Worm (Caenorhabditis elegans) whole organism, L4 larva: ENCODE results near the gene fog-2.
A peak's percentile ranks its signal among the peaks of the same experiment; 100 is the strongest.

Experiments used
- F37D6.2 ChIP-seq: sonication (generic microtip); optimal IDR thresholded peaks from 2 replicates; lab custom pipeline; 2016; ENCODE audit warnings: mild to moderate bottlenecking, missing genetic modification characterization, missing compliant biosample characterization
- F44E2.7 ChIP-seq: fragments of 200-800 bp; sonication (Bioruptor generic); IDR thresholded peaks from 2 replicates; pipeline ENCODE4 v2.1.2; 2022; ENCODE audit warnings: missing genetic modification characterization, missing compliant biosample characterization
- R02D3.7 ChIP-seq: fragments of 150-350 bp; sonication (generic microtip); optimal IDR thresholded peaks from 3 replicates; lab custom pipeline; 2014; ENCODE audit warnings: missing biosample characterization, missing genetic modification characterization
- Y48G9A.11 ChIP-seq: fragments of 200-800 bp; sonication (Bioruptor generic); IDR thresholded peaks from 2 replicates; pipeline ENCODE4 v1.3.6; 2022; ENCODE audit warnings: missing genetic modification reagents, missing genetic modification characterization, missing compliant biosample characterization
- Y75B8A.6 ChIP-seq: fragments of 200-800 bp; sonication (Bioruptor generic); IDR thresholded peaks from 2 replicates; pipeline ENCODE4 v1.3.6; 2022; ENCODE audit warnings: missing genetic modification reagents, missing genetic modification characterization, missing compliant biosample characterization
- aha-1 ChIP-seq: fragments of 150-350 bp; peaks from one replicate; lab custom pipeline; 2014; ENCODE audit warnings: missing biosample characterization, missing genetic modification characterization
- arid-1 ChIP-seq: fragments of 200-800 bp; sonication (Bioruptor generic); conservative IDR thresholded peaks from 2 replicates; pipeline ENCODE4 v1.3.6; 2022; ENCODE audit warnings: missing genetic modification reagents, missing genetic modification characterization, missing compliant biosample characterization
- ceh-28 ChIP-seq: fragments of 150-350 bp; optimal IDR thresholded peaks from 2 replicates; lab custom pipeline; 2014; ENCODE audit warnings: missing biosample characterization, missing genetic modification reagents, missing genetic modification characterization
- ceh-44 ChIP-seq: fragments of 200-800 bp; sonication (Bioruptor generic); IDR thresholded peaks from 2 replicates; pipeline ENCODE4 v1.3.6; 2022; ENCODE audit warnings: missing genetic modification reagents, missing genetic modification characterization, missing compliant biosample characterization
- ctbp-1 ChIP-seq: fragments of 200-800 bp; sonication (Bioruptor generic); IDR thresholded peaks from 2 replicates; pipeline ENCODE4 v1.3.6; 2022; ENCODE audit warnings: missing genetic modification reagents, missing genetic modification characterization, missing compliant biosample characterization
- daf-16 ChIP-seq, 3 experiments: sonication (generic microtip); optimal IDR thresholded peaks; 2 replicates each; lab custom pipeline; 2016 to 2017; ENCODE audit warnings: missing genetic modification characterization in 3 of 3, missing genetic modification reagents in 3 of 3, mild to moderate bottlenecking in 2 of 3, missing compliant biosample characterization in 2 of 3, missing biosample characterization in 1 of 3, moderate library complexity in 1 of 3
- dmd-6 ChIP-seq: fragments of 200-800 bp; sonication (Bioruptor generic); IDR thresholded peaks from 2 replicates; pipeline ENCODE4 v1.3.6; 2022; ENCODE audit warnings: missing genetic modification reagents, missing genetic modification characterization, missing compliant biosample characterization
- dmd-8 ChIP-seq: fragments of 200-800 bp; sonication (Bioruptor generic); IDR thresholded peaks from 2 replicates; pipeline ENCODE4 v1.3.6; 2022; ENCODE audit warnings: missing genetic modification characterization, missing compliant biosample characterization
- dmd-9 ChIP-seq: fragments of 200-800 bp; sonication (Bioruptor generic); IDR thresholded peaks from 2 replicates; pipeline ENCODE4 v1.3.6; 2022; ENCODE audit warnings: missing genetic modification reagents, missing genetic modification characterization, missing compliant biosample characterization
- dve-1 ChIP-seq: sonication (generic microtip); optimal IDR thresholded peaks from 2 replicates; lab custom pipeline; 2017; ENCODE audit warnings: antibody characterized with exemption, mild to moderate bottlenecking, missing genetic modification characterization, missing compliant biosample characterization; ENCODE audit not compliant: insufficient read depth
- egl-43 ChIP-seq: fragments of 200-800 bp; sonication (Bioruptor generic); IDR thresholded peaks from 2 replicates; pipeline ENCODE4 v1.3.6; 2022; ENCODE audit warnings: missing genetic modification reagents, missing genetic modification characterization, missing compliant biosample characterization
- gei-8 ChIP-seq: fragments of 200-800 bp; sonication (Bioruptor generic); optimal IDR thresholded peaks from 2 replicates; lab custom pipeline; 2018; ENCODE audit warnings: mild to moderate bottlenecking, missing genetic modification characterization, missing compliant biosample characterization
- hif-1 ChIP-seq, 2 experiments: sonication (generic microtip); optimal IDR thresholded peaks; 2 replicates each; lab custom pipeline; 2016 to 2017; ENCODE audit warnings: missing compliant biosample characterization in 2 of 2, missing genetic modification characterization in 2 of 2, missing genetic modification reagents in 2 of 2, missing genotype in 2 of 2, mild to moderate bottlenecking in 1 of 2
- hlh-30 ChIP-seq: sonication (generic microtip); optimal IDR thresholded peaks from 2 replicates; lab custom pipeline; 2017; ENCODE audit warnings: antibody characterized with exemption, mild to moderate bottlenecking, missing genetic modification characterization, missing compliant biosample characterization; ENCODE audit not compliant: insufficient read depth
- jun-1 ChIP-seq: fragments of 150-350 bp; optimal IDR thresholded peaks from 2 replicates; lab custom pipeline; 2014; ENCODE audit warnings: missing biosample characterization, missing genetic modification reagents, missing genetic modification characterization
- lin-29 ChIP-seq: fragments of 200-800 bp; sonication (Bioruptor generic); IDR thresholded peaks from 2 replicates; pipeline ENCODE4 v1.3.6; 2022; ENCODE audit warnings: missing genetic modification reagents, missing genetic modification characterization, missing compliant biosample characterization
- lsy-2 ChIP-seq, 2 experiments: fragments of 150-350 bp in 1 of 2; sonication (generic microtip) in 1 of 2; optimal IDR thresholded peaks; 2 replicates each; lab custom pipeline; 2014 to 2017; ENCODE audit warnings: missing biosample characterization in 2 of 2, missing genetic modification characterization in 2 of 2
- madf-5 ChIP-seq, 2 experiments: fragments of 200-800 bp; sonication (Bioruptor generic); IDR thresholded peaks; 2 replicates each; pipeline ENCODE4 v1.3.6; 2022; ENCODE audit warnings: missing compliant biosample characterization in 2 of 2, missing genetic modification characterization in 2 of 2
- mdt-29 ChIP-seq: fragments of 200-800 bp; sonication (Bioruptor generic); IDR thresholded peaks from 2 replicates; pipeline ENCODE4 v1.3.6; 2022; ENCODE audit warnings: missing genetic modification reagents, missing genetic modification characterization, missing compliant biosample characterization
- mep-1 ChIP-seq: fragments of 150-350 bp; sonication (generic microtip); optimal IDR thresholded peaks from 3 replicates; lab custom pipeline; 2014; ENCODE audit warnings: missing biosample characterization, missing genetic modification characterization
- mxl-2 ChIP-seq: fragments of 200-800 bp; sonication (Bioruptor generic); conservative IDR thresholded peaks from 2 replicates; pipeline ENCODE4 v1.3.6; 2022; ENCODE audit warnings: missing genetic modification reagents, missing genetic modification characterization, missing compliant biosample characterization
- nhr-102 ChIP-seq: sonication (generic microtip); optimal IDR thresholded peaks from 2 replicates; lab custom pipeline; 2016; ENCODE audit warnings: mild to moderate bottlenecking, missing genetic modification characterization, moderate library complexity, missing compliant biosample characterization
- nhr-111 ChIP-seq: fragments of 200-800 bp; sonication (Bioruptor generic); optimal IDR thresholded peaks from 2 replicates; lab custom pipeline; 2018; ENCODE audit warnings: mild to moderate bottlenecking, missing genetic modification characterization, missing compliant biosample characterization
- nhr-28 ChIP-seq: fragments of 150-350 bp; optimal IDR thresholded peaks from 2 replicates; lab custom pipeline; 2014; ENCODE audit warnings: missing biosample characterization, missing genetic modification characterization
- nhr-42 ChIP-seq: fragments of 200-800 bp; sonication (Bioruptor generic); IDR thresholded peaks from 2 replicates; pipeline ENCODE4 v1.3.6; 2022; ENCODE audit warnings: missing genetic modification characterization, missing compliant biosample characterization
- nhr-48 ChIP-seq: sonication (generic microtip); optimal IDR thresholded peaks from 2 replicates; lab custom pipeline; 2016; ENCODE audit warnings: mild to moderate bottlenecking, missing genetic modification characterization, missing compliant biosample characterization
- nhr-76 ChIP-seq: fragments of 150-350 bp; optimal IDR thresholded peaks from 2 replicates; lab custom pipeline; 2014; ENCODE audit warnings: missing biosample characterization, missing genetic modification characterization
- nhr-77 ChIP-seq: fragments of 150-350 bp; optimal IDR thresholded peaks from 2 replicates; lab custom pipeline; 2014; ENCODE audit warnings: missing biosample characterization, missing genetic modification characterization
- php-3 ChIP-seq: fragments of 200-800 bp; sonication (Bioruptor generic); IDR thresholded peaks from 2 replicates; pipeline ENCODE4 v1.3.6; 2022; ENCODE audit warnings: missing genetic modification reagents, missing genetic modification characterization, missing compliant biosample characterization
- rbr-2 ChIP-seq: sonication (generic microtip); optimal IDR thresholded peaks from 2 replicates; lab custom pipeline; 2016; ENCODE audit warnings: missing genotype, missing genetic modification characterization, missing compliant biosample characterization
- saeg-2 ChIP-seq: fragments of 200-800 bp; sonication (Bioruptor generic); IDR thresholded peaks from 2 replicates; pipeline ENCODE4 v1.3.6; 2022; ENCODE audit warnings: missing genetic modification reagents, missing genetic modification characterization, missing compliant biosample characterization
- skn-1 ChIP-seq: fragments of 150-350 bp; optimal IDR thresholded peaks from 2 replicates; lab custom pipeline; 2014; ENCODE audit warnings: missing biosample characterization, missing genetic modification characterization
- spr-3 ChIP-seq: fragments of 200-800 bp; sonication (Bioruptor generic); optimal IDR thresholded peaks from 2 replicates; lab custom pipeline; 2018; ENCODE audit warnings: mild to moderate bottlenecking, missing genetic modification characterization, missing compliant biosample characterization
- unc-130 ChIP-seq: sonication (generic microtip); optimal IDR thresholded peaks from 2 replicates; lab custom pipeline; 2016; ENCODE audit warnings: missing genetic modification reagents, missing genetic modification characterization, missing compliant biosample characterization
- unc-62 ChIP-seq, 3 experiments: fragments of 150-350 bp in 1 of 3; sonication (generic microtip); optimal IDR thresholded peaks in 2 of 3; peaks in 1 of 3; 1 replicate in 1 of 3; 2 replicates in 2 of 3; lab custom pipeline; 2014 to 2017; ENCODE audit warnings: missing biosample characterization in 3 of 3, missing genetic modification characterization in 3 of 3, missing genetic modification reagents in 3 of 3, missing genotype in 1 of 3
- zfp-3 ChIP-seq: fragments of 200-800 bp; sonication (Bioruptor generic); conservative IDR thresholded peaks from 2 replicates; pipeline ENCODE4 v1.3.6; 2022; ENCODE audit warnings: missing genetic modification reagents, missing genetic modification characterization, missing compliant biosample characterization
- zip-11 ChIP-seq: fragments of 200-800 bp; sonication (Bioruptor generic); IDR thresholded peaks from 2 replicates; pipeline ENCODE4 v1.3.6; 2022; ENCODE audit warnings: missing genetic modification characterization, missing compliant biosample characterization
- zip-2 ChIP-seq: fragments of 150-350 bp; optimal IDR thresholded peaks from 2 replicates; lab custom pipeline; 2014; ENCODE audit warnings: missing biosample characterization, missing genetic modification characterization
- ztf-7 ChIP-seq: fragments of 150-350 bp; optimal IDR thresholded peaks from 2 replicates; lab custom pipeline; 2014; ENCODE audit warnings: missing biosample characterization, missing genetic modification characterization

fog-2 gene

DNA sequence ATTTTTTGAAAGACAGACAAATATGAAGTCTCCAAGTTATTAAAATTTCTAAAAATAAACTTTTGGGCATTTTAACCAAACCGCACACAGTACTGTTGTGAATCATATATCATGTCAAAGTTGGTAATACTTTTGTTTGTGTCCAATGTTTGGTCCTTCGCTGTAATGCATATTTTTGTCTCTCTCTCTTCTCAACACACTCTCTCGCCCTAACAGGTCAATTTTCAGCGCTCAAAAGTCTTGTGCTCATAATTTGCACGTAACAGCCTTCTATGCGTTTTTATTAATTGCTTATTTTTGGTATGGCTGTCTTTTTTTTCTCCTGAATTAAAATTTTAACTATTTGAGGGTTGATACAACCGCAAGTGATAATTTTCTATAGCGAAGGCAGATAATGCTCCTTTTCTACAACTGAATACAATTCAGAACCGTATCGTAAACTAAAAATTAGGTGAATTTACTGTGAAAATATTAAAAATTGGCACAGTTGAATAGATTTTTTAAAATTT, 37.2 kb upstream of the fog-2 start:
- TF ChIP-seq nhr-42 (GFP tag; lab: Robert Waterston, UW): 0 out of 2 replicates have a peak, but pooled peaks have one; percentile 40
- peak in 1 of 2 experiments; percentile 76 for TF ChIP-seq hif-1 (tag; optimal IDR thresholded peaks at IDR 0.05; lab: Kevin White, UChicago)
- peak; percentile 79 for TF ChIP-seq aha-1 (tag; lab: Kevin White, UChicago)
- TF ChIP-seq nhr-102: peak; percentile 33
- no peak for TF ChIP-seq hlh-30 (tag; lab: Kevin White, UChicago)
- 0 out of 2 replicates have a peak, but pooled peaks have one; percentile 14 for TF ChIP-seq dmd-8 (GFP tag; lab: Robert Waterston, UW)
- peak; percentile 44 for TF ChIP-seq nhr-48 (tag; lab: Kevin White, UChicago)
- peak; percentile 11 for TF ChIP-seq jun-1 (tag; lab: Kevin White, UChicago)
- TF ChIP-seq saeg-2 (GFP tag; lab: Robert Waterston, UW): no peak
- TF ChIP-seq nhr-111 (GFP tag; lab: Kevin White, UChicago): no peak
- TF ChIP-seq unc-62 (GFP tag; optimal IDR thresholded peaks at IDR 0.05 in 1 of 2; lab: Kevin White, UChicago): peak in 1 of 2 experiments; percentile 56
- TF ChIP-seq unc-62 (tag; optimal IDR thresholded peaks at IDR 0.05; lab: Kevin White, UChicago): no peak

DNA sequence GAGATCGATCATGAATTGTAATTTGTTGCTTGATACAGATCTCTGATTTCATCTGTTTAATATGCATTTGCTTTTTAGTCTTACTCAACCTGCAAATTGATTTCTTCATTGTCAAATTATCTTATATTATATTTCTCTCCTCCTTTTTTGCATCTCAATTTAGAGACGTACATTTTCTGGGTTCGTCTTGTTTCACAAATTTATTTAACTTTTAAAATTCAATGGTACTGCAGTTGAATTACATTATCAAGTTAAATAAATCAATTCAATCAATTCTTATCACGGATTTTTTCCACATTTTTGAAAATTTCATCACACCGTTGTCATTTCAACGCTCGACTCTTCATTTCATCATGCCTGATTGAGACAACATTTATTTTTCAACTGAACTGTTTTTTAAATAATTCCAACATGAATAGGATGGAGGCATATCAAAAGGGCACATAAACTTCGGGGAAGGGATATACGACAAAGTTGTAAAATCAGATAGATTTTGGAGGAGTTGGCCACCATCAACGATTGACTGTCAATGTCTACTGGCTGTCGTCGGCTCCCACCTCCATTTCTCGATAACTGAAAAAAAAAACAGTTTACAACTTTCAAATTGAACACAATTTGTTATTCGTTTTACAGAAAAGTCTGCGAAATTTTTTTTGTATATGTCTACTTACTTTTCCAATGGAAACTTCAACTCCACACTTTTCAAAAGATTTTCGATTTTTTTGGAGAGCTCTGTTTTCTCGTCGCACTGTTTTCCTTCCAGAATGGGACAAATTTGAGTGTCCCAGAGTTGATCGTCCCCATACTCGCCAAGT, 36.6 kb upstream of the fog-2 start:
- no peak for TF ChIP-seq egl-43
- peak; percentile 23 for TF ChIP-seq nhr-102
- no peak for TF ChIP-seq ztf-7 (tag; lab: Kevin White, UChicago)
- TF ChIP-seq mep-1 (tag; lab: Kevin White, UChicago): peak; percentile 73
- peak in 1 of 2 experiments; percentile 50 for TF ChIP-seq lsy-2 (tag; optimal IDR thresholded peaks at IDR 0.05; lab: Kevin White, UChicago)
- TF ChIP-seq mdt-29: 0 out of 2 replicates have a peak, but pooled peaks have one; percentile 5
- 0 out of 2 replicates have a peak, but pooled peaks have one; percentile 2 for TF ChIP-seq F44E2.7
- no peak for TF ChIP-seq php-3 (GFP tag; lab: Robert Waterston, UW)
- TF ChIP-seq gei-8 (GFP tag; lab: Kevin White, UChicago): no peak
- TF ChIP-seq nhr-111 (GFP tag; lab: Kevin White, UChicago): no peak
- TF ChIP-seq R02D3.7 (tag; lab: Kevin White, UChicago): no peak
- no peak for TF ChIP-seq unc-130
- no peak for TF ChIP-seq lin-29 (GFP tag; lab: Robert Waterston, UW)
- no peak for TF ChIP-seq nhr-77 (tag; lab: Kevin White, UChicago)
- peak; percentile 90 for TF ChIP-seq zfp-3
- peak; percentile 18; the same call in 1 of the 2 replicates for TF ChIP-seq ctbp-1 (GFP tag; lab: Robert Waterston, UW)
- TF ChIP-seq skn-1 (tag; lab: Kevin White, UChicago): no peak
- TF ChIP-seq dmd-6 (GFP tag; lab: Robert Waterston, UW): no peak; the same call in 1 of the 2 replicates
- TF ChIP-seq madf-5 (GFP tag; IDR thresholded peaks at IDR 0.05; lab: Robert Waterston, UW): peak in 1 of 2 experiments; percentile 49; a peak in 1 of 4 replicates
- TF ChIP-seq zip-2 (tag; lab: Kevin White, UChicago): peak; percentile 30
- TF ChIP-seq rbr-2 (tag; lab: Kevin White, UChicago): no peak
- TF ChIP-seq nhr-76 (tag; lab: Kevin White, UChicago): no peak
- TF ChIP-seq mxl-2 (GFP tag; lab: Robert Waterston, UW): no peak
- no peak for TF ChIP-seq spr-3 (GFP tag; lab: Kevin White, UChicago)
- TF ChIP-seq zip-11 (GFP tag; lab: Robert Waterston, UW): no peak
- TF ChIP-seq Y75B8A.6 (GFP tag; lab: Robert Waterston, UW): 0 out of 2 replicates have a peak, but pooled peaks have one; percentile 57
- TF ChIP-seq daf-16 (GFP tag; optimal IDR thresholded peaks at IDR 0.05; lab: Kevin White, UChicago): peak in 1 of 2 experiments; percentile 16
- TF ChIP-seq daf-16 (tag; optimal IDR thresholded peaks at IDR 0.05; lab: Kevin White, UChicago): peak; percentile 74
- peak; percentile 30; the same call in 1 of the 2 replicates for TF ChIP-seq arid-1 (GFP tag; lab: Robert Waterston, UW)
- no peak for TF ChIP-seq unc-62 (GFP tag; optimal IDR thresholded peaks at IDR 0.05 in 1 of 2; lab: Kevin White, UChicago)
- TF ChIP-seq unc-62 (tag; optimal IDR thresholded peaks at IDR 0.05; lab: Kevin White, UChicago): no peak
- TF ChIP-seq dmd-8 (GFP tag; lab: Robert Waterston, UW): no peak
- no peak for TF ChIP-seq nhr-28 (tag; lab: Kevin White, UChicago)
- TF ChIP-seq ceh-28: no peak
- TF ChIP-seq dmd-9 (GFP tag; lab: Robert Waterston, UW): no peak
- no peak for TF ChIP-seq ceh-44 (GFP tag; lab: Robert Waterston, UW)
- peak; percentile 82 for TF ChIP-seq dve-1 (tag; lab: Kevin White, UChicago)
- no peak for TF ChIP-seq F37D6.2 (tag; lab: Kevin White, UChicago)
- no peak for TF ChIP-seq hlh-30 (tag; lab: Kevin White, UChicago)
- no peak for TF ChIP-seq Y48G9A.11 (GFP tag; lab: Robert Waterston, UW)
